Worm (Caenorhabditis elegans) whole organism, young adult: ENCODE measurements around the gene sdha-1.

Experiments used
- attf-6 ChIP-seq: fragments of 200-800 bp; sonication (Bioruptor generic); IDR thresholded peaks from 2 replicates; pipeline ENCODE4 v1.3.6; 2022; ENCODE audit warnings: missing genetic modification reagents, missing genetic modification characterization, missing compliant biosample characterization
- ceh-79 ChIP-seq: sonication (generic microtip); optimal IDR thresholded peaks from 2 replicates; lab custom pipeline; 2017; ENCODE audit warnings: mild to moderate bottlenecking, missing genetic modification characterization, missing compliant biosample characterization
- unc-130 ChIP-seq: sonication (generic microtip); optimal IDR thresholded peaks from 2 replicates; lab custom pipeline; 2016; ENCODE audit warnings: missing genetic modification reagents, missing genetic modification characterization, missing compliant biosample characterization
- ztf-25 ChIP-seq: fragments of 200-800 bp; sonication (Bioruptor generic); IDR thresholded peaks from 2 replicates; pipeline ENCODE4 v1.3.6; 2022; ENCODE audit warnings: missing genetic modification reagents, missing genetic modification characterization, missing compliant biosample characterization

- TF ChIP-seq attf-6 (GFP tag; lab: Robert Waterston, UW) (no peak), ztf-25 (GFP tag; lab: Robert Waterston, UW) (no peak), unc-130 (GFP tag; lab: Kevin White, UChicago) (no peak), ceh-79 (tag; lab: Kevin White, UChicago) (no peak)
Measured at ce11 chrX:8495005-8495404, 50.8 kb downstream of the sdha-1 start, which contains the start of gene T01B10.5.
